Worm (Caenorhabditis elegans): ENCODE results near the gene T06E8.8.

T06E8.8 gene

DNA sequence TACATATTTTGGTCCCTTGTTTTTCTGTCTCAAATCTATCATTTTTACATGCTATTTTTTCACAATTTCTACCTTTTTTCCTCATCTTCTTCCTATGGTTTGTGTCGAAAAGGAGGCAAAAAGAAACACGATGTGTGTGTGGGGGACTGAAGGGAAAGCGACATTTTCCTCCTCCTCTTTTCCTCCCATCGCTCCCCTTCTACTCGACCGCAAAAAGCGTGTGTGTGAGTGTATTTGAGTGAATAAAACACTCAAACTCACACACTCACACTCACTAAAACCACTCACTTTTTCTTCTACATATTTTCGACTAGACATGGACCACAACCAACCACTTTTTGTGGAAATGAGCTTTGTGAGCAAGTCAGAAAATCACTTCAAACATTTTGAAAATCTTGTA lies 2.1 kb upstream of the T06E8.8 start (continued):
- TF ChIP-seq nhr-77 (tag; optimal IDR thresholded peaks at IDR 0.05) (no peak), fos-1 (tag; optimal IDR thresholded peaks at IDR 0.05) (no peak)

- TF ChIP-seq zag-1 (tag; optimal IDR thresholded peaks at IDR 0.05) (peak; percentile 28), gmeb-1 (tag; optimal IDR thresholded peaks at IDR 0.05) (peak; percentile 42), unc-62 (GFP tag; optimal IDR thresholded peaks at IDR 0.05) (no peak), ceh-16 (tag; optimal IDR thresholded peaks at IDR 0.05) (no peak), nhr-21 (tag; optimal IDR thresholded peaks at IDR 0.05) (peak; percentile 39), alr-1 (tag; optimal IDR thresholded peaks at IDR 0.05) (no peak), nhr-237 (tag; optimal IDR thresholded peaks at IDR 0.05) (no peak), ztf-1 (GFP tag; conservative IDR thresholded peaks at IDR 0.05) (no peak), nhr-129 (tag; optimal IDR thresholded peaks at IDR 0.05) (peak; percentile 80), lin-39 (tag; optimal IDR thresholded peaks at IDR 0.05) (no peak), unc-39 (tag; optimal IDR thresholded peaks at IDR 0.05) (no peak), lin-11 (tag; optimal IDR thresholded peaks at IDR 0.05) (peak; percentile 27), aly-2 (tag; optimal IDR thresholded peaks at IDR 0.05) (no peak), sma-9 (GFP tag; optimal IDR thresholded peaks at IDR 0.05) (peak; percentile 95), sma-9 (tag; optimal IDR thresholded peaks at IDR 0.05) (no peak), peb-1 (tag; optimal IDR thresholded peaks at IDR 0.05) (no peak), nhr-6 (tag; optimal IDR thresholded peaks at IDR 0.05) (peak; percentile 23), lsy-2 (tag; optimal IDR thresholded peaks at IDR 0.05) (peak; percentile 89 to 98), egl-27 (tag; optimal IDR thresholded peaks at IDR 0.05) (peak; percentile 71), C34F6.9 (tag; optimal IDR thresholded peaks at IDR 0.05) (peak; percentile 84), dmd-4 (tag; optimal IDR thresholded peaks at IDR 0.05) (no peak), nhr-77 (tag; optimal IDR thresholded peaks at IDR 0.05) (no peak), R02D3.7 (tag; optimal IDR thresholded peaks at IDR 0.05) (no peak), skn-1 (tag; optimal IDR thresholded peaks at IDR 0.05) (no peak), F13H6.1 (tag; optimal IDR thresholded peaks at IDR 0.05) (peak; percentile 80), mab-5 (tag; optimal IDR thresholded peaks at IDR 0.05) (peak; percentile 36), ztf-4 (tag; optimal IDR thresholded peaks at IDR 0.05) (no peak), ZK546.5 (tag; optimal IDR thresholded peaks at IDR 0.05) (no peak), elt-3 (tag; optimal IDR thresholded peaks at IDR 0.05) (no peak), blmp-1 (tag; optimal IDR thresholded peaks at IDR 0.05; ENCODE audit: insufficient read depth) (no peak), nhr-23 (tag; optimal IDR thresholded peaks at IDR 0.05) (no peak), nhr-25 (tag; optimal IDR thresholded peaks at IDR 0.05) (peak; percentile 3), mdl-1 (tag; optimal IDR thresholded peaks at IDR 0.05) (peak in 1 of 2 experiments; percentile 71), sma-3 (GFP tag; optimal IDR thresholded peaks at IDR 0.05) (peak; percentile 53), elt-1 (tag; optimal IDR thresholded peaks at IDR 0.05) (no peak), lin-13 (GFP tag; optimal IDR thresholded peaks at IDR 0.05) (peak; percentile 40), crh-2 (tag; optimal IDR thresholded peaks at IDR 0.05) (peak; percentile 81), snpc-4 (tag; optimal IDR thresholded peaks at IDR 0.05) (no peak), ztf-11 (tag; optimal IDR thresholded peaks at IDR 0.05) (no peak), sem-4 (tag; optimal IDR thresholded peaks at IDR 0.05) (peak; percentile 4), nhr-11 (tag; optimal IDR thresholded peaks at IDR 0.05) (no peak), nhr-10 (tag; optimal IDR thresholded peaks at IDR 0.05) (peak; percentile 8), unc-55 (GFP tag; optimal IDR thresholded peaks at IDR 0.05) (peak; percentile 74), ceh-82 (tag; optimal IDR thresholded peaks at IDR 0.05) (no peak), fos-1 (tag; optimal IDR thresholded peaks at IDR 0.05) (peak; percentile 46), ama-1 (optimal IDR thresholded peaks at IDR 0.05) (no peak), Y55F3AM.14 (GFP tag; optimal IDR thresholded peaks at IDR 0.05) (no peak), mbf-1 (tag; optimal IDR thresholded peaks at IDR 0.05) (no peak), nhr-12 (tag; optimal IDR thresholded peaks at IDR 0.05) (no peak)
Observed at ce11 chrV:10042254-10042653, 1.3 kb upstream of the T06E8.8 start.
